Fruit fly (Drosophila melanogaster): Measurements from ENCODE around the gene Lip4.

DNA sequence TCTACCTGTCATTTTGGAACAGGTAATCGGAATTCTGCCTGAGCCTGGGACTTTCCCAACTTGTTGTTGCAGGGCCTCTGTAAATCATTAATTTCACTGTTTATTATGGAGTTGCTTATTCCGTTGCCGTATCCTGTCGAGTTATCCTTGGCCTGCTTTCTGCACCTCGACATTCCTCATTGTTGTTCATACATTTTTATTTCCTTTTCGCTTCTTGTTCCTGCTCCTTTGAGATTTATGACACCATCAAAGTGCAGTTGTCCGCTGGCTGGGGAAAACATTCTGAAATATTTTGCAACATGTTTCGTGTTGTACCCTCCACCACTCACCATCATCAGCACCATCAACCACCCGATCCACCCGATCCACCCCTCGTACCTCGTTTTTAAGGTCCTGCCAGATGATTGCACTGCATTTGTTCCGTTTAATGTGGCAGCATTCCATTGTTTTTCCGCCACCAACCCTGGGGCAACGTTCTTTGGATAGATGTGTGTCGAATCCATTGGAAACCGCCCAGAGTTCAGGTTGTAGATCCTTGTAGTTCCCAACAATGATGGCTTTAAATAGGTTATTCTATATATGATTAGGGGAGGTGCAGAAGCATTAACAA, 21.5 kb downstream of the Lip4 start:
- no peak for TF ChIP-seq psq (optimal IDR thresholded peaks at IDR 0.05)
- TF ChIP-seq h (optimal IDR thresholded peaks at IDR 0.05), result no peak
- TF ChIP-seq Myc (optimal IDR thresholded peaks at IDR 0.05), result no peak
- TF ChIP-seq ttk (optimal IDR thresholded peaks at IDR 0.05), result no peak
- TF ChIP-seq insv (optimal IDR thresholded peaks at IDR 0.05), result no peak
- TF ChIP-seq Sin3A (optimal IDR thresholded peaks at IDR 0.05), result no peak
